Worm (Caenorhabditis elegans) whole organism, young adult: ENCODE results near the gene klp-7.
A peak's percentile ranks its signal among the peaks of the same experiment; 100 is the strongest.

Experiments used
- D2030.7 ChIP-seq: fragments of 200-800 bp; sonication (Bioruptor generic); IDR thresholded peaks from 2 replicates; pipeline ENCODE4 v1.3.6; 2022; ENCODE audit warnings: missing genetic modification reagents, missing genetic modification characterization, missing compliant biosample characterization
- F23B12.7 ChIP-seq: sonication (generic microtip); optimal IDR thresholded peaks from 2 replicates; lab custom pipeline; 2017; ENCODE audit warnings: missing genetic modification characterization, mild to moderate bottlenecking, missing compliant biosample characterization, antibody characterized with exemption, moderate library complexity; ENCODE audit not compliant: insufficient read depth
- F33H1.4 ChIP-seq: fragments of 200-800 bp; sonication (Bioruptor generic); IDR thresholded peaks from 2 replicates; pipeline ENCODE4 v1.3.6; 2022; ENCODE audit warnings: missing genetic modification reagents, missing genetic modification characterization, missing compliant biosample characterization
- F37B4.10 ChIP-seq: fragments of 200-800 bp; sonication (Bioruptor generic); IDR thresholded peaks from 2 replicates; pipeline ENCODE4 v1.3.6; 2022; ENCODE audit warnings: missing genetic modification characterization, missing compliant biosample characterization
- F52B5.7 ChIP-seq: sonication (generic microtip); optimal IDR thresholded peaks from 2 replicates; lab custom pipeline; 2016; ENCODE audit warnings: mild to moderate bottlenecking, missing genetic modification characterization, missing compliant biosample characterization
- Y53G8AR.9 ChIP-seq: fragments of 200-800 bp; sonication (Bioruptor generic); conservative IDR thresholded peaks from 2 replicates; pipeline ENCODE4 v1.3.6; 2022; ENCODE audit warnings: missing genetic modification reagents, missing genetic modification characterization, missing compliant biosample characterization
- ZK185.1 ChIP-seq: sonication (generic microtip); optimal IDR thresholded peaks from 2 replicates; lab custom pipeline; 2016; ENCODE audit warnings: mild to moderate bottlenecking, missing genetic modification characterization, missing compliant biosample characterization; ENCODE audit not compliant: poor library complexity, severe bottlenecking
- ama-1 ChIP-seq, 3 experiments: fragments of 150-350 bp in 1 of 3; sonication (generic microtip) in 2 of 3; optimal IDR thresholded peaks; 2 replicates each; lab custom pipeline; 2014 to 2018; ENCODE audit warnings: missing biosample characterization in 2 of 3, missing genetic modification characterization in 2 of 3, missing genetic modification reagents in 2 of 3
- atf-7 ChIP-seq: sonication (generic microtip); optimal IDR thresholded peaks from 2 replicates; lab custom pipeline; 2017; ENCODE audit warnings: mild to moderate bottlenecking, missing genetic modification characterization, missing compliant biosample characterization
- cebp-1 ChIP-seq, 2 experiments: fragments of 200-800 bp in 1 of 2; sonication (Bioruptor generic) in 1 of 2; sonication (generic microtip) in 1 of 2; IDR thresholded peaks in 1 of 2; optimal IDR thresholded peaks in 1 of 2; 2 replicates each; pipeline versions ENCODE4 v1.3.6 to Lab custom; 2017 to 2022; ENCODE audit warnings: missing compliant biosample characterization in 2 of 2, missing genetic modification characterization in 2 of 2, mild to moderate bottlenecking in 1 of 2, missing genetic modification reagents in 1 of 2, moderate library complexity in 1 of 2
- ceh-79 ChIP-seq: sonication (generic microtip); optimal IDR thresholded peaks from 2 replicates; lab custom pipeline; 2017; ENCODE audit warnings: mild to moderate bottlenecking, missing genetic modification characterization, missing compliant biosample characterization
- dox-1 ChIP-seq: fragments of 200-800 bp; sonication (Bioruptor generic); IDR thresholded peaks from 2 replicates; pipeline ENCODE4 v1.3.6; 2022; ENCODE audit warnings: missing genetic modification reagents, missing genetic modification characterization, missing compliant biosample characterization
- dpff-1 ChIP-seq: sonication (generic microtip); optimal IDR thresholded peaks from 2 replicates; lab custom pipeline; 2017; ENCODE audit warnings: mild to moderate bottlenecking, missing genetic modification characterization, missing compliant biosample characterization
- dpl-1 ChIP-seq: fragments of 150-350 bp; optimal IDR thresholded peaks from 2 replicates; lab custom pipeline; 2014; ENCODE audit warnings: missing biosample characterization, missing genetic modification reagents, missing genetic modification characterization
- fkh-3 ChIP-seq: sonication (generic microtip); optimal IDR thresholded peaks from 2 replicates; lab custom pipeline; 2016; ENCODE audit warnings: mild to moderate bottlenecking, missing genetic modification characterization, missing compliant biosample characterization
- him-1 ChIP-seq: sonication (generic microtip); optimal IDR thresholded peaks from 2 replicates; lab custom pipeline; 2016; ENCODE audit warnings: missing genotype, missing genetic modification reagents, missing genetic modification characterization, missing compliant biosample characterization
- hsf-1 ChIP-seq: fragments of 200-800 bp; sonication (Bioruptor generic); IDR thresholded peaks from 2 replicates; pipeline ENCODE4 v1.3.6; 2022; ENCODE audit warnings: missing genetic modification reagents, missing genetic modification characterization, missing compliant biosample characterization
- lag-1 ChIP-seq: fragments of 200-800 bp; sonication (Bioruptor generic); IDR thresholded peaks from 2 replicates; pipeline ENCODE4 v1.3.6; 2022; ENCODE audit warnings: missing genetic modification reagents, missing genetic modification characterization, missing compliant biosample characterization
- let-607 ChIP-seq, 2 experiments: fragments of 200-800 bp in 1 of 2; sonication (Bioruptor generic) in 1 of 2; sonication (generic microtip) in 1 of 2; optimal IDR thresholded peaks; 2 replicates each; lab custom pipeline; 2016 to 2018; ENCODE audit warnings: mild to moderate bottlenecking in 2 of 2, missing compliant biosample characterization in 2 of 2, missing genetic modification characterization in 2 of 2, moderate library complexity in 2 of 2, missing genotype in 1 of 2
- lin-40 ChIP-seq: sonication (generic microtip); optimal IDR thresholded peaks from 2 replicates; lab custom pipeline; 2016; ENCODE audit warnings: missing genetic modification characterization, mild to moderate bottlenecking, missing compliant biosample characterization, missing genotype, missing genetic modification reagents
- lin-54 ChIP-seq: fragments of 200-800 bp; sonication (Bioruptor generic); optimal IDR thresholded peaks from 2 replicates; lab custom pipeline; 2018; ENCODE audit warnings: mild to moderate bottlenecking, missing genetic modification characterization, missing compliant biosample characterization
- lsl-1 ChIP-seq: fragments of 200-800 bp; sonication (Bioruptor generic); optimal IDR thresholded peaks from 2 replicates; lab custom pipeline; 2018; ENCODE audit warnings: mild to moderate bottlenecking, missing genetic modification characterization, moderate library complexity, missing compliant biosample characterization
- madf-3 ChIP-seq: fragments of 200-800 bp; sonication (Bioruptor generic); IDR thresholded peaks from 2 replicates; pipeline ENCODE4 v1.3.6; 2022; ENCODE audit warnings: missing genetic modification reagents, missing genetic modification characterization, missing compliant biosample characterization
- madf-6 ChIP-seq: fragments of 200-800 bp; sonication (Bioruptor generic); IDR thresholded peaks from 2 replicates; pipeline ENCODE4 v1.3.6; 2022; ENCODE audit warnings: missing genetic modification reagents, missing genetic modification characterization, missing compliant biosample characterization
- madf-8 ChIP-seq: fragments of 200-800 bp; sonication (Bioruptor generic); conservative IDR thresholded peaks from 2 replicates; pipeline ENCODE4 v1.3.6; 2022; ENCODE audit warnings: missing genetic modification reagents, missing genetic modification characterization, missing compliant biosample characterization
- mel-28 ChIP-seq: sonication (generic microtip); optimal IDR thresholded peaks from 2 replicates; lab custom pipeline; 2016; ENCODE audit warnings: borderline replicate concordance, mild to moderate bottlenecking, missing genetic modification characterization, missing compliant biosample characterization
- mes-4 ChIP-seq: sonication (generic microtip); optimal IDR thresholded peaks from 2 replicates; lab custom pipeline; 2016; ENCODE audit warnings: missing genotype, missing genetic modification characterization, missing compliant biosample characterization
- nfyb-1 ChIP-seq: fragments of 200-800 bp; sonication (Bioruptor generic); IDR thresholded peaks from 2 replicates; pipeline ENCODE4 v1.3.6; 2022; ENCODE audit warnings: missing genetic modification reagents, missing genetic modification characterization, missing compliant biosample characterization
- nhr-120 ChIP-seq: fragments of 200-800 bp; sonication (Bioruptor generic); IDR thresholded peaks from 2 replicates; pipeline ENCODE4 v1.3.6; 2022; ENCODE audit warnings: missing genetic modification characterization, missing compliant biosample characterization
- nhr-80 ChIP-seq: sonication (generic microtip); optimal IDR thresholded peaks from 2 replicates; lab custom pipeline; 2016; ENCODE audit warnings: missing genetic modification characterization, missing compliant biosample characterization
- pha-4 ChIP-seq: fragments of 150-350 bp; sonication (generic microtip); optimal IDR thresholded peaks from 2 replicates; lab custom pipeline; 2014; ENCODE audit warnings: missing biosample characterization, missing genetic modification reagents, missing genetic modification characterization
- rec-8 ChIP-seq, 2 experiments: sonication (generic microtip); optimal IDR thresholded peaks; 2 replicates each; lab custom pipeline; 2016; ENCODE audit warnings: mild to moderate bottlenecking in 2 of 2, missing genetic modification characterization in 2 of 2, missing genetic modification reagents in 2 of 2, missing genotype in 2 of 2, missing biosample characterization in 1 of 2, missing compliant biosample characterization in 1 of 2, moderate library complexity in 1 of 2
- snpc-1.1 ChIP-seq: sonication (generic microtip); optimal IDR thresholded peaks from 2 replicates; lab custom pipeline; 2017; ENCODE audit warnings: missing genetic modification characterization, mild to moderate bottlenecking, missing compliant biosample characterization, antibody characterized with exemption, moderate library complexity, missing genotype, missing genetic modification reagents; ENCODE audit not compliant: insufficient read depth
- snpc-3.4 ChIP-seq: sonication (generic microtip); optimal IDR thresholded peaks from 2 replicates; lab custom pipeline; 2017; ENCODE audit warnings: missing genetic modification characterization, mild to moderate bottlenecking, missing compliant biosample characterization, antibody characterized with exemption, moderate library complexity, missing genotype, missing genetic modification reagents
- tbx-9 ChIP-seq: sonication (generic microtip); optimal IDR thresholded peaks from 2 replicates; lab custom pipeline; 2016; ENCODE audit warnings: borderline replicate concordance, missing genetic modification characterization, inconsistent platforms, missing compliant biosample characterization
- xnd-1 ChIP-seq: sonication (generic microtip); optimal IDR thresholded peaks from 2 replicates; lab custom pipeline; 2016; ENCODE audit warnings: missing genotype, missing genetic modification reagents, missing genetic modification characterization, missing compliant biosample characterization
- zfh-2 ChIP-seq: fragments of 200-800 bp; sonication (Bioruptor generic); conservative IDR thresholded peaks from 2 replicates; pipeline ENCODE4 v1.3.6; 2022; ENCODE audit warnings: missing genetic modification reagents, missing genetic modification characterization, missing compliant biosample characterization

Gene klp-7

DNA sequence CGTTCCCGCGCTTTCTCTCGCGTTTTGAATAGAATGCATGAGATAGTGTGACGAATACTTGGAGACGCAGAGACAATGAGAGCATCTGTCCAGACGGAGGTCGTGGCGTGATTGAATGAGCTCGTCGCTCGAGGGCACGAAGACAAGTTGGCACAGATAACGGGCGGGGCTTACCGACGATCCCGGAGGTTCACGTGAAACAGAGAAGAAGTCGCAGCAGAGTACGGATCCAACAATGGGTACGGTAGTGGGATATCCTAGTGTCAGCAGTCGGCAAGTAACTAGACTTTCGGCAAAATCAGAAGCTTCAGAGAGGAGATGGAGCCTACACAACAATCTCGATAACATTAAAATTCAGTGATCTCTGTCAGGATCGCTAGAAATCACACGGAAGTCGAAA lies 14.1 kb downstream of the klp-7 start (continued):
- TF ChIP-seq dpff-1: no peak
- no peak for TF ChIP-seq F37B4.10 (GFP tag; lab: Robert Waterston, UW)
- peak; percentile 82 for TF ChIP-seq zfh-2 (GFP tag; lab: Robert Waterston, UW)
- no peak for TF ChIP-seq snpc-1.1 (tag; lab: Kevin White, UChicago)
- TF ChIP-seq nhr-120: no peak
- TF ChIP-seq lin-54 (GFP tag; lab: Kevin White, UChicago): peak; percentile 26
- TF ChIP-seq ceh-79 (tag; lab: Kevin White, UChicago): no peak

DNA sequence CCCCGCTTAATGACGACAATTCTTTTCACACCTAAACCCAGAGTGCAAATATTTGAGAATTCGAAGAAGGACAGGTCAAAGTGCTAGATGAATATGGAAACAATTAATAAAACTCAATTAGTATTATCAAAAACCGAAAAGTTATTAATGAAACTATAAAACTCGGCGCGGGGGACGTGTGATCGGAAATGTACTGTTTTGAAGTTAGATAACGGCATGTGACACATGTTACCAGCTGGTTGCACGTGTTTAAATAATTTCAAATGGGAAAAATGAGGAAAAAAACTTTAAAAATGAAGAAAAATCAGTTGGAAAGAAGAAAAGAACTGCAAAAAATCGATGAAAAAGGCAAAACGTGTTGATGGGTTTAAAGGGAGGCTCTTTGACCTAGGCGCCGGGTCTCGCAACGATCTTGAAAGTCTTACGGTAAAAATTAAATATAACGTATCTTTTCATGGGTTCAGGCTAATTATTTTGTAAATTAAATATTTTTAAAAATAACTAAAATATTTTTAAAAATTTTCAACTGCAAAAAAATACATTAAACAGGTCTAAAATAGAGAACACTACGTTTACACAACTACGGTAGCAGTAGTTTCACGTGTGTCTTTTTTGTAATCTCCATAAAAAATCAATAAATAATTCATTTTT lies 15.0 kb downstream of the klp-7 start:
- peak; percentile 4 for TF ChIP-seq nhr-80 (tag; lab: Kevin White, UChicago)
- peak; percentile 16 for TF ChIP-seq F23B12.7 (tag; lab: Kevin White, UChicago)
- peak; percentile 96 for TF ChIP-seq lsl-1 (GFP tag; lab: Kevin White, UChicago)
- peak; percentile 37; the same call in 1 of the 2 replicates for TF ChIP-seq dox-1
- TF ChIP-seq xnd-1 (tag; lab: Kevin White, UChicago): peak; percentile 77
- 0 out of 2 replicates have a peak, but pooled peaks have one; percentile 48 for TF ChIP-seq Y53G8AR.9 (GFP tag; lab: Robert Waterston, UW)
- no peak for TF ChIP-seq fkh-3 (tag; lab: Kevin White, UChicago)
- peak; percentile 42; the same call in 1 of the 2 replicates for TF ChIP-seq D2030.7 (GFP tag; lab: Robert Waterston, UW)
- peak; percentile 6 for TF ChIP-seq him-1 (tag; lab: Kevin White, UChicago)
- TF ChIP-seq madf-8 (GFP tag; lab: Robert Waterston, UW): peak; percentile 56
- 0 out of 2 replicates have a peak, but pooled peaks have one; percentile 23 for TF ChIP-seq nfyb-1
- TF ChIP-seq F52B5.7 (tag; lab: Kevin White, UChicago): no peak
- TF ChIP-seq F33H1.4 (GFP tag; lab: Robert Waterston, UW): peak; percentile 88
- TF ChIP-seq lin-54 (GFP tag; lab: Kevin White, UChicago): no peak
- TF ChIP-seq lag-1 (GFP tag; lab: Robert Waterston, UW): no peak
- peak in 1 of 2 experiments; percentile 61 for TF ChIP-seq let-607 (tag; optimal IDR thresholded peaks at IDR 0.05; lab: Kevin White, UChicago)
- TF ChIP-seq madf-6 (GFP tag; lab: Robert Waterston, UW): peak; percentile 78
- TF ChIP-seq pha-4 (tag; lab: Kevin White, UChicago): no peak
- no peak for TF ChIP-seq mel-28 (tag; lab: Kevin White, UChicago)
- no peak for TF ChIP-seq madf-3
- TF ChIP-seq cebp-1 (GFP tag; IDR thresholded peaks at IDR 0.05; lab: Robert Waterston, UW): no peak
- peak; percentile 31 for TF ChIP-seq cebp-1 (tag; optimal IDR thresholded peaks at IDR 0.05; lab: Kevin White, UChicago)
- TF ChIP-seq, all 124 proteins: peak for 14

ce11 chrIII:10822494-10823113 lies 16.9 kb downstream of the klp-7 start:
- TF ChIP-seq dpl-1 (GFP tag; lab: Kevin White, UChicago): no peak
- no peak for TF ChIP-seq snpc-3.4
- TF ChIP-seq nhr-80 (tag; lab: Kevin White, UChicago): peak; percentile 79
- peak; percentile 1 for TF ChIP-seq atf-7
- no peak for TF ChIP-seq rec-8 (tag; optimal IDR thresholded peaks at IDR 0.05; lab: Kevin White, UChicago)
- TF ChIP-seq hsf-1 (GFP tag; lab: Robert Waterston, UW): no peak
- peak; percentile 39 for TF ChIP-seq lin-40 (tag; lab: Kevin White, UChicago)
- peak; percentile 6 for TF ChIP-seq lin-54 (GFP tag; lab: Kevin White, UChicago)
- no peak for TF ChIP-seq lag-1 (GFP tag; lab: Robert Waterston, UW)
- TF ChIP-seq ZK185.1 (tag; lab: Kevin White, UChicago): no peak
- no peak for TF ChIP-seq Y53G8AR.9 (GFP tag; lab: Robert Waterston, UW)
- no peak for TF ChIP-seq mes-4 (tag; lab: Kevin White, UChicago)
- TF ChIP-seq pha-4 (tag; lab: Kevin White, UChicago): peak; percentile 0
- peak in 1 of 2 experiments; percentile 44 for TF ChIP-seq let-607 (tag; optimal IDR thresholded peaks at IDR 0.05; lab: Kevin White, UChicago)
- no peak for TF ChIP-seq tbx-9 (tag; lab: Kevin White, UChicago)
- TF ChIP-seq ama-1 (optimal IDR thresholded peaks at IDR 0.05; lab: Kevin White, UChicago): no peak
- no peak for TF ChIP-seq ama-1 (GFP tag; optimal IDR thresholded peaks at IDR 0.05; lab: Kevin White, UChicago)
- TF ChIP-seq, all 124 proteins: peak for 6
